Worm (Caenorhabditis elegans) whole organism, L2 larva: ENCODE data around the gene alh-11.

Source experiments
- C34F6.9 ChIP-seq: fragments of 150-350 bp; optimal IDR thresholded peaks from 2 replicates; lab custom pipeline; 2014; ENCODE audit warnings: missing biosample characterization, missing genetic modification characterization
- F13H6.1 ChIP-seq: sonication (generic microtip); optimal IDR thresholded peaks from 2 replicates; lab custom pipeline; 2016; ENCODE audit warnings: missing genetic modification characterization, missing compliant biosample characterization
- R02D3.7 ChIP-seq: fragments of 150-350 bp; optimal IDR thresholded peaks from 2 replicates; lab custom pipeline; 2014; ENCODE audit warnings: missing biosample characterization, missing genetic modification characterization
- Y55F3AM.14 ChIP-seq: fragments of 200-800 bp; sonication (Bioruptor generic); optimal IDR thresholded peaks from 2 replicates; lab custom pipeline; 2018; ENCODE audit warnings: mild to moderate bottlenecking, missing genetic modification characterization, missing compliant biosample characterization
- ZK546.5 ChIP-seq: sonication (generic microtip); optimal IDR thresholded peaks from 2 replicates; lab custom pipeline; 2017; ENCODE audit warnings: missing biosample characterization, missing genetic modification characterization
- alr-1 ChIP-seq: fragments of 150-350 bp; optimal IDR thresholded peaks from 2 replicates; lab custom pipeline; 2014; ENCODE audit warnings: missing biosample characterization, missing genetic modification characterization
- aly-2 ChIP-seq: fragments of 150-350 bp; optimal IDR thresholded peaks from 2 replicates; lab custom pipeline; 2014; ENCODE audit warnings: missing biosample characterization, missing genetic modification characterization
- ama-1 ChIP-seq: fragments of 150-350 bp; optimal IDR thresholded peaks from 2 replicates; lab custom pipeline; 2018; ENCODE audit warnings: inconsistent platforms
- blmp-1 ChIP-seq: sonication (generic microtip); optimal IDR thresholded peaks from 2 replicates; lab custom pipeline; 2017; ENCODE audit warnings: missing genetic modification characterization, mild to moderate bottlenecking, missing compliant biosample characterization, antibody characterized with exemption, moderate library complexity; ENCODE audit not compliant: insufficient read depth
- ceh-82 ChIP-seq: fragments of 150-350 bp; optimal IDR thresholded peaks from 2 replicates; lab custom pipeline; 2014; ENCODE audit warnings: missing biosample characterization, missing genetic modification characterization
- crh-2 ChIP-seq: sonication (generic microtip); optimal IDR thresholded peaks from 2 replicates; lab custom pipeline; 2017; ENCODE audit warnings: missing biosample characterization, missing genetic modification characterization
- dmd-4 ChIP-seq: sonication (generic microtip); optimal IDR thresholded peaks from 2 replicates; lab custom pipeline; 2017; ENCODE audit warnings: missing biosample characterization, missing genetic modification characterization
- egl-27 ChIP-seq: sonication (generic microtip); optimal IDR thresholded peaks from 3 replicates; lab custom pipeline; 2017; ENCODE audit warnings: missing biosample characterization, missing genetic modification reagents, missing genetic modification characterization
- elt-1 ChIP-seq: fragments of 150-350 bp; optimal IDR thresholded peaks from 2 replicates; lab custom pipeline; 2014; ENCODE audit warnings: missing biosample characterization, missing genetic modification characterization
- elt-3 ChIP-seq: sonication (generic microtip); optimal IDR thresholded peaks from 2 replicates; lab custom pipeline; 2017; ENCODE audit warnings: missing biosample characterization, missing genetic modification characterization
- fos-1 ChIP-seq: fragments of 150-350 bp; optimal IDR thresholded peaks from 2 replicates; lab custom pipeline; 2014; ENCODE audit warnings: missing biosample characterization, missing genetic modification characterization
- gmeb-1 ChIP-seq: fragments of 150-350 bp; optimal IDR thresholded peaks from 2 replicates; lab custom pipeline; 2014; ENCODE audit warnings: missing biosample characterization, missing genetic modification characterization
- lin-11 ChIP-seq: fragments of 150-350 bp; sonication (generic microtip); optimal IDR thresholded peaks from 2 replicates; lab custom pipeline; 2014; ENCODE audit warnings: missing biosample characterization, missing genetic modification characterization, inconsistent platforms, mixed read lengths
- lin-13 ChIP-seq: fragments of 150-350 bp; optimal IDR thresholded peaks from 2 replicates; lab custom pipeline; 2014; ENCODE audit warnings: missing biosample characterization, missing genetic modification reagents, missing genetic modification characterization
- lsy-2 ChIP-seq, 2 experiments: fragments of 150-350 bp in 1 of 2; sonication (generic microtip) in 1 of 2; optimal IDR thresholded peaks; 2 replicates each; lab custom pipeline; 2014 to 2017; ENCODE audit warnings: missing biosample characterization in 2 of 2, missing genetic modification characterization in 2 of 2
- mab-5 ChIP-seq: fragments of 150-350 bp; optimal IDR thresholded peaks from 2 replicates; lab custom pipeline; 2014; ENCODE audit warnings: missing biosample characterization, missing genetic modification characterization
- mbf-1 ChIP-seq: sonication (generic microtip); optimal IDR thresholded peaks from 2 replicates; lab custom pipeline; 2017; ENCODE audit warnings: missing biosample characterization, missing genetic modification characterization
- mdl-1 ChIP-seq, 2 experiments: fragments of 150-350 bp in 1 of 2; sonication (generic microtip) in 1 of 2; optimal IDR thresholded peaks; 2 replicates each; lab custom pipeline; 2017; ENCODE audit warnings: missing biosample characterization in 2 of 2, missing genetic modification characterization in 2 of 2
- nhr-10 ChIP-seq: sonication (generic microtip); optimal IDR thresholded peaks from 2 replicates; lab custom pipeline; 2017; ENCODE audit warnings: missing biosample characterization, missing genetic modification characterization
- nhr-11 ChIP-seq: fragments of 150-350 bp; optimal IDR thresholded peaks from 2 replicates; lab custom pipeline; 2014; ENCODE audit warnings: missing biosample characterization, missing genetic modification characterization
- nhr-129 ChIP-seq: fragments of 150-350 bp; optimal IDR thresholded peaks from 2 replicates; lab custom pipeline; 2014; ENCODE audit warnings: missing biosample characterization, missing genetic modification characterization
- nhr-21 ChIP-seq: fragments of 150-350 bp; optimal IDR thresholded peaks from 2 replicates; lab custom pipeline; 2014; ENCODE audit warnings: missing biosample characterization, missing genetic modification characterization
- nhr-23 ChIP-seq: fragments of 150-350 bp; optimal IDR thresholded peaks from 2 replicates; lab custom pipeline; 2014; ENCODE audit warnings: missing biosample characterization, missing genetic modification reagents, missing genetic modification characterization
- nhr-237 ChIP-seq: fragments of 150-350 bp; optimal IDR thresholded peaks from 2 replicates; lab custom pipeline; 2014; ENCODE audit warnings: missing biosample characterization, missing genetic modification characterization
- nhr-25 ChIP-seq: fragments of 150-350 bp; sonication (generic microtip); optimal IDR thresholded peaks from 3 replicates; lab custom pipeline; 2014; ENCODE audit warnings: missing biosample characterization, missing genetic modification characterization
- nhr-6 ChIP-seq: fragments of 150-350 bp; optimal IDR thresholded peaks from 2 replicates; lab custom pipeline; 2014; ENCODE audit warnings: missing biosample characterization, missing genetic modification characterization
- peb-1 ChIP-seq: fragments of 150-350 bp; optimal IDR thresholded peaks from 2 replicates; lab custom pipeline; 2014; ENCODE audit warnings: missing biosample characterization, missing genetic modification characterization
- sem-4 ChIP-seq: fragments of 150-350 bp; optimal IDR thresholded peaks from 2 replicates; lab custom pipeline; 2014; ENCODE audit warnings: missing biosample characterization, missing genetic modification reagents, missing genetic modification characterization
- sma-3 ChIP-seq: sonication (generic microtip); optimal IDR thresholded peaks from 2 replicates; lab custom pipeline; 2016; ENCODE audit warnings: missing genetic modification reagents, missing genetic modification characterization, missing compliant biosample characterization
- sma-9 ChIP-seq, 2 experiments: fragments of 150-350 bp in 1 of 2; sonication (generic microtip) in 1 of 2; optimal IDR thresholded peaks; 2 replicates each; lab custom pipeline; 2014 to 2016; ENCODE audit warnings: missing genetic modification characterization in 2 of 2, mild to moderate bottlenecking in 1 of 2, missing biosample characterization in 1 of 2, missing compliant biosample characterization in 1 of 2, missing genetic modification reagents in 1 of 2, moderate library complexity in 1 of 2
- snpc-4 ChIP-seq: fragments of 150-350 bp; optimal IDR thresholded peaks from 2 replicates; lab custom pipeline; 2014; ENCODE audit warnings: missing biosample characterization, missing genetic modification characterization
- unc-39 ChIP-seq: fragments of 150-350 bp; optimal IDR thresholded peaks from 2 replicates; lab custom pipeline; 2014; ENCODE audit warnings: missing biosample characterization, missing genetic modification characterization
- unc-55 ChIP-seq: fragments of 150-350 bp; sonication (generic microtip); optimal IDR thresholded peaks from 3 replicates; lab custom pipeline; 2014; ENCODE audit warnings: missing biosample characterization, missing genetic modification reagents, missing genetic modification characterization
- zag-1 ChIP-seq: fragments of 150-350 bp; optimal IDR thresholded peaks from 2 replicates; lab custom pipeline; 2014; ENCODE audit warnings: missing biosample characterization, missing genetic modification characterization
- ztf-1 ChIP-seq: fragments of 200-800 bp; sonication (Bioruptor generic); conservative IDR thresholded peaks from 2 replicates; pipeline ENCODE4 v1.3.6; 2022; ENCODE audit warnings: missing genetic modification characterization, missing compliant biosample characterization
- ztf-11 ChIP-seq: sonication (generic microtip); optimal IDR thresholded peaks from 2 replicates; lab custom pipeline; 2017; ENCODE audit warnings: missing biosample characterization, missing genetic modification characterization
- ztf-4 ChIP-seq: fragments of 150-350 bp; optimal IDR thresholded peaks from 2 replicates; lab custom pipeline; 2014; ENCODE audit warnings: missing biosample characterization, missing genetic modification characterization

Gene alh-11

DNA sequence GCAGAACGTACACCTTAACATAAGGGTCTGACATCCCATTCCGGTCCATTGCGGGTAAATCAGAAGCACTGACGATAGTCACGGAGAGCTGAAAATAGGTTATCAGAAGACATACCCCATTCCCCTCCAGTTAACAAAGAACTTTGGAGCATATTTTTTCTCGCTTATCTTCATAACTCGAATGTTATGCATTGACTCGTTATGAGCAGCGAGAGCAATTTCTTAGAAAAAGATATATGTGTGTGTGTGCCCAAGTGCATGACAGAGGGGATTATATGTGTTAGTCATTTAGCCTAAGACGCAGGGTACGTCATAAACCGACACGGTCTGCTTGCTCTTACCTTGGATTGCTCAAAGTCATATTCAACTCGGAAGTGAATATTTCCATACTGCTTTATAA lies 10.9 kb upstream of the alh-11 start:
- TF ChIP-seq nhr-21 (tag; lab: Kevin White, UChicago) (peak; percentile 5), elt-3 (tag; lab: Kevin White, UChicago) (no peak), nhr-23 (tag; lab: Kevin White, UChicago) (no peak), fos-1 (tag; lab: Kevin White, UChicago) (no peak), zag-1 (tag; lab: Kevin White, UChicago) (no peak), lsy-2 (tag; optimal IDR thresholded peaks at IDR 0.05; lab: Kevin White, UChicago) (peak in 1 of 2 experiments; percentile 39), nhr-6 (no peak), snpc-4 (no peak), blmp-1 (tag; lab: Kevin White, UChicago) (no peak), mbf-1 (tag; lab: Kevin White, UChicago) (no peak)
- TF ChIP-seq, all 48 proteins: peak for 2

- TF ChIP-seq sma-3 (GFP tag; lab: Kevin White, UChicago) (peak; percentile 72), crh-2 (tag; lab: Kevin White, UChicago) (peak; percentile 72), nhr-10 (no peak), nhr-129 (tag; lab: Kevin White, UChicago) (peak; percentile 39), elt-1 (no peak), unc-55 (GFP tag; lab: Kevin White, UChicago) (peak; percentile 90), fos-1 (tag; lab: Kevin White, UChicago) (peak; percentile 72), lin-13 (peak; percentile 59), lin-11 (tag; lab: Kevin White, UChicago) (peak; percentile 80), alr-1 (no peak), zag-1 (tag; lab: Kevin White, UChicago) (no peak), R02D3.7 (tag; lab: Kevin White, UChicago) (no peak), egl-27 (tag; lab: Kevin White, UChicago) (no peak), snpc-4 (peak; percentile 8), lsy-2 (tag; optimal IDR thresholded peaks at IDR 0.05; lab: Kevin White, UChicago) (peak; percentile 63 to 89), nhr-11 (no peak), nhr-25 (tag; lab: Kevin White, UChicago) (peak; percentile 62), F13H6.1 (tag; lab: Kevin White, UChicago) (peak; percentile 54), peb-1 (tag; lab: Kevin White, UChicago) (no peak), blmp-1 (tag; lab: Kevin White, UChicago) (no peak), ztf-4 (no peak), sma-9 (GFP tag; optimal IDR thresholded peaks at IDR 0.05; lab: Kevin White, UChicago) (peak; percentile 55), sma-9 (tag; optimal IDR thresholded peaks at IDR 0.05; lab: Kevin White, UChicago) (no peak), mdl-1 (tag; optimal IDR thresholded peaks at IDR 0.05; lab: Kevin White, UChicago) (no peak), ZK546.5 (no peak), C34F6.9 (tag; lab: Kevin White, UChicago) (peak; percentile 89), unc-39 (tag; lab: Kevin White, UChicago) (no peak), ama-1 (lab: Kevin White, UChicago) (no peak), aly-2 (no peak), ztf-11 (tag; lab: Kevin White, UChicago) (no peak), sem-4 (tag; lab: Kevin White, UChicago) (no peak), nhr-237 (tag; lab: Kevin White, UChicago) (no peak), nhr-23 (tag; lab: Kevin White, UChicago) (no peak), gmeb-1 (tag; lab: Kevin White, UChicago) (peak; percentile 58), mab-5 (tag; lab: Kevin White, UChicago) (peak; percentile 38), dmd-4 (tag; lab: Kevin White, UChicago) (no peak), nhr-21 (tag; lab: Kevin White, UChicago) (peak; percentile 4), ceh-82 (tag; lab: Kevin White, UChicago) (no peak), ztf-1 (GFP tag; lab: Robert Waterston, UW) (no peak), Y55F3AM.14 (GFP tag; lab: Kevin White, UChicago) (no peak)
Observed at ce11 chrIII:783254-783753, 4.6 kb upstream of the alh-11 start, which contains the start of the genes dagl-2 and ppm-1.G. dagl-2 (minus strand) TSS chrIII:783305. ppm-1.G (plus strand) TSS chrIII:783703.
